Fruit fly (Drosophila melanogaster): ENCODE data around the gene Membrin.

Gene Membrin

DNA sequence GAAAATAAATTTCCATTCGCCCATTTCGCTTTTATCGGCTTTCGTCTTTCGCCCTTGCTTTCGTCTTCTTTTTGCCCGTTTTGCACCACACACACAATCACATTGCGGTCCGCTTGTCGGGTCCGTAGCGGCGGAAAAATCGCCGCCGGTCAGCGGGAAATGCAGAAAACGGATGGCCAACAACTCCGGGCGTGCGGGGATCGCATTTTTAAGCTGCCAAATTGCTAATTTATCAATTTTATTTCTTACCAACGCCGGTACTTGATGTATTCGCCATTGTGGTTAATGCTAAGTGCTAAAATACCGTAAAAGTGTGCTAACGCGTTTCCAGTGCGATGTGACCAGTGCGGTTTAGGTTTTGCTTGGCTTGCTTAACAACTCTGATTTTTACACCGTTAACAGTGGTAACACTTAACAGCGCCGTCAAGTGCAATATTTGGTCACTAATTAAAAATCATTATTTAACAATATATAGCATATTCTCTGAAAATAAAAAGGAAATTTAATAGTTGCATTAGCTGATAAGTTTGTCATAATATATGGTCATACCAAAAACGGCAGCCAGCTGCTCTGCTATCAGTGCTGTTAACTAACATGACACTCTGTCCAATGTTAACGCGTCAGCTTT, at the start of gene Membrin, which contains the start of gene Uev1A:
Gene Membrin (plus strand): TSS at position 576 of the 628 bp plus-strand sequence.
Gene Uev1A (minus strand): TSS at position 346 of the 628 bp plus-strand sequence.
- peak; percentile 15 for TF ChIP-seq h (GFP tag; optimal IDR thresholded peaks at IDR 0.05)
- TF ChIP-seq N (GFP tag; optimal IDR thresholded peaks at IDR 0.05), result no peak
- TF ChIP-seq Mio (GFP tag; optimal IDR thresholded peaks at IDR 0.05), result no peak
- TF ChIP-seq Dfd (GFP tag; optimal IDR thresholded peaks at IDR 0.05), result no peak
- TF ChIP-seq sage (GFP tag; optimal IDR thresholded peaks at IDR 0.05), result peak; percentile 53
- no peak for TF ChIP-seq Sp1 (GFP tag; optimal IDR thresholded peaks at IDR 0.05)
- TF ChIP-seq CG32264 (GFP tag; optimal IDR thresholded peaks at IDR 0.05), result no peak
- TF ChIP-seq dmrt93B (GFP tag; optimal IDR thresholded peaks at IDR 0.05), result no peak
- peak; percentile 37 for TF ChIP-seq rgr (GFP tag; optimal IDR thresholded peaks at IDR 0.05)
- no peak for TF ChIP-seq dsf (GFP tag; optimal IDR thresholded peaks at IDR 0.05; ENCODE audit: borderline replicate concordance)
- TF ChIP-seq GATAd (GFP tag; optimal IDR thresholded peaks at IDR 0.05), result no peak
- no peak for TF ChIP-seq Rel (GFP tag; optimal IDR thresholded peaks at IDR 0.05)
- TF ChIP-seq Rel (tag; optimal IDR thresholded peaks at IDR 0.05), result no peak
- TF ChIP-seq fru (GFP tag; optimal IDR thresholded peaks at IDR 0.05), result no peak
- peak; percentile 4 for TF ChIP-seq ey (GFP tag; optimal IDR thresholded peaks at IDR 0.05)
- TF ChIP-seq foxo (GFP tag; optimal IDR thresholded peaks at IDR 0.05), result no peak
- TF ChIP-seq jim (GFP tag; optimal IDR thresholded peaks at IDR 0.05), result no peak
- TF ChIP-seq tai (GFP tag; optimal IDR thresholded peaks at IDR 0.05), result no peak
- no peak for TF ChIP-seq CrebA (GFP tag; optimal IDR thresholded peaks at IDR 0.05; ENCODE audit: borderline replicate concordance)
- TF ChIP-seq OdsH (GFP tag; optimal IDR thresholded peaks at IDR 0.05), result no peak
- TF ChIP-seq Hnf4 (GFP tag; optimal IDR thresholded peaks at IDR 0.05), result peak; percentile 20
- no peak for TF ChIP-seq Vsx2 (GFP tag; optimal IDR thresholded peaks at IDR 0.05; ENCODE audit: partially characterized antibody)
- TF ChIP-seq dl (GFP tag; optimal IDR thresholded peaks at IDR 0.05; ENCODE audit: insufficient read depth in 1 of 2, partially characterized antibody in 2 of 2), result no peak
- TF ChIP-seq HLH106 (tag; optimal IDR thresholded peaks at IDR 0.05), result no peak
- TF ChIP-seq Hr78 (GFP tag; optimal IDR thresholded peaks at IDR 0.05), result no peak
- TF ChIP-seq woc (GFP tag; optimal IDR thresholded peaks at IDR 0.05), result no peak
- TF ChIP-seq CG9705 (GFP tag; optimal IDR thresholded peaks at IDR 0.05), result no peak
- TF ChIP-seq br (GFP tag; optimal IDR thresholded peaks at IDR 0.05), result no peak
- no peak for TF ChIP-seq Abd-B (GFP tag; optimal IDR thresholded peaks at IDR 0.05)
- TF ChIP-seq Hr83 (GFP tag; optimal IDR thresholded peaks at IDR 0.05; ENCODE audit: poor library complexity, severe bottlenecking), result no peak
- no peak for TF ChIP-seq Jra (GFP tag; optimal IDR thresholded peaks at IDR 0.05)
- no peak for TF ChIP-seq Dif (GFP tag; optimal IDR thresholded peaks at IDR 0.05; ENCODE audit: partially characterized antibody)
- TF ChIP-seq pan (optimal IDR thresholded peaks at IDR 0.05), result no peak
- TF ChIP-seq usp (GFP tag; optimal IDR thresholded peaks at IDR 0.05), result no peak
- no peak for TF ChIP-seq lola (GFP tag; optimal IDR thresholded peaks at IDR 0.05)
- TF ChIP-seq sv (GFP tag; optimal IDR thresholded peaks at IDR 0.05), result no peak
- TF ChIP-seq Myc (optimal IDR thresholded peaks at IDR 0.05), result peak; percentile 14
- no peak for TF ChIP-seq brk (GFP tag; optimal IDR thresholded peaks at IDR 0.05)
- peak; percentile 10 for TF ChIP-seq psq (GFP tag; optimal IDR thresholded peaks at IDR 0.05)

- TF ChIP-seq Dfd (GFP tag; optimal IDR thresholded peaks at IDR 0.05), result peak; percentile 93
- no peak for TF ChIP-seq dmrt93B (GFP tag; optimal IDR thresholded peaks at IDR 0.05)
Measured at dm6 chr3L:5327821-5328220, 38.4 kb upstream of the Membrin start.

- TF ChIP-seq HLH106 (tag; optimal IDR thresholded peaks at IDR 0.05), result no peak
- TF ChIP-seq Hnf4 (GFP tag; optimal IDR thresholded peaks at IDR 0.05), result no peak
- no peak for TF ChIP-seq CG9705 (GFP tag; optimal IDR thresholded peaks at IDR 0.05)
- TF ChIP-seq ey (GFP tag; optimal IDR thresholded peaks at IDR 0.05), result no peak
- TF ChIP-seq dmrt93B (GFP tag; optimal IDR thresholded peaks at IDR 0.05), result no peak
- TF ChIP-seq brk (GFP tag; optimal IDR thresholded peaks at IDR 0.05), result no peak
Measured at dm6 chr3L:5329460-5329859, 36.8 kb upstream of the Membrin start.

Data from whole organism, wandering third instar larva.